Worm (Caenorhabditis elegans) whole organism, L2 larva: ENCODE results near the gene C25H3.7.
"Not testable (repeated sequence)": the region's sequence is repeated elsewhere in the genome, so short reads cannot be mapped to it uniquely, and the experiment has no call there.

Experiments used
- ama-1 ChIP-seq: fragments of 150-350 bp; optimal IDR thresholded peaks from 2 replicates; lab custom pipeline; 2018; ENCODE audit warnings: inconsistent platforms
- ceh-16 ChIP-seq: fragments of 150-350 bp; optimal IDR thresholded peaks from 2 replicates; lab custom pipeline; 2014; ENCODE audit warnings: missing biosample characterization, missing genetic modification characterization
- elt-3 ChIP-seq: sonication (generic microtip); optimal IDR thresholded peaks from 2 replicates; lab custom pipeline; 2017; ENCODE audit warnings: missing biosample characterization, missing genetic modification characterization
- fos-1 ChIP-seq: fragments of 150-350 bp; optimal IDR thresholded peaks from 2 replicates; lab custom pipeline; 2014; ENCODE audit warnings: missing biosample characterization, missing genetic modification characterization
- nhr-11 ChIP-seq: fragments of 150-350 bp; optimal IDR thresholded peaks from 2 replicates; lab custom pipeline; 2014; ENCODE audit warnings: missing biosample characterization, missing genetic modification characterization
- nhr-129 ChIP-seq: fragments of 150-350 bp; optimal IDR thresholded peaks from 2 replicates; lab custom pipeline; 2014; ENCODE audit warnings: missing biosample characterization, missing genetic modification characterization
- nhr-237 ChIP-seq: fragments of 150-350 bp; optimal IDR thresholded peaks from 2 replicates; lab custom pipeline; 2014; ENCODE audit warnings: missing biosample characterization, missing genetic modification characterization
- sem-4 ChIP-seq: fragments of 150-350 bp; optimal IDR thresholded peaks from 2 replicates; lab custom pipeline; 2014; ENCODE audit warnings: missing biosample characterization, missing genetic modification reagents, missing genetic modification characterization
- sma-9 ChIP-seq, 2 experiments: fragments of 150-350 bp in 1 of 2; sonication (generic microtip) in 1 of 2; optimal IDR thresholded peaks; 2 replicates each; lab custom pipeline; 2014 to 2016; ENCODE audit warnings: missing genetic modification characterization in 2 of 2, mild to moderate bottlenecking in 1 of 2, missing biosample characterization in 1 of 2, missing compliant biosample characterization in 1 of 2, missing genetic modification reagents in 1 of 2, moderate library complexity in 1 of 2
- snpc-4 ChIP-seq: fragments of 150-350 bp; optimal IDR thresholded peaks from 2 replicates; lab custom pipeline; 2014; ENCODE audit warnings: missing biosample characterization, missing genetic modification characterization
- unc-39 ChIP-seq: fragments of 150-350 bp; optimal IDR thresholded peaks from 2 replicates; lab custom pipeline; 2014; ENCODE audit warnings: missing biosample characterization, missing genetic modification characterization

C25H3.7 gene

DNA sequence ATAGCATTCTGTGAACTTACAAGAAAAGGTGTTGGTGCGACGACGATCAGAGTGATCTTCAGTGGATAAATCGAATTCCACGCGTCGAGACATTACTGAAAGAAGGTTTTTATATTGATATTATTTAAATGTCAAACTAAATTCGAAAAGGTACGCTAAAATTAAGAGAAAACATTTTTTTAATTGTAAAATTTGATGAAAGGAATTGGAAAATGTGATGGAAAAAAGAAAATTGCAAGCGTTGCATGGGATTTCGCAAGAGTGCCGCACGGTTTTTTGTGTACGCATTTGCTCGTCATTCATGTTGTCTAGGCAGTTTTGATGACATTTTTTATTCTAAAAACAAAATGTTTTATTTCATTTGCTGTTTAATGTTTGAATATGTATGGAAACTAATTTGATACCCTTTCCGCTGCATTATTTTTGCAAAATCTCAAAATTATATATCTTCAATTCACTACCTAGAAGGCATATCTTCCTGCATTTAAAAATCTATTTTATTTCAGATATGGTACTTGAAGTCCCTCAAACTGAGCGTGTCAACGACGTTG is 37.8 kb downstream of the C25H3.7 start, which contains the start of the genes F59E12.6 and npl-4.1:
F59E12.6 (minus strand) TSS at position 101 of the 551 bp plus-strand sequence.
npl-4.1 (plus strand) TSS at position 501 of the 551 bp plus-strand sequence.
- TF ChIP-seq nhr-237 (tag; lab: Kevin White, UChicago); nhr-11 (tag; lab: Kevin White, UChicago); unc-39: not testable (repeated sequence)

DNA sequence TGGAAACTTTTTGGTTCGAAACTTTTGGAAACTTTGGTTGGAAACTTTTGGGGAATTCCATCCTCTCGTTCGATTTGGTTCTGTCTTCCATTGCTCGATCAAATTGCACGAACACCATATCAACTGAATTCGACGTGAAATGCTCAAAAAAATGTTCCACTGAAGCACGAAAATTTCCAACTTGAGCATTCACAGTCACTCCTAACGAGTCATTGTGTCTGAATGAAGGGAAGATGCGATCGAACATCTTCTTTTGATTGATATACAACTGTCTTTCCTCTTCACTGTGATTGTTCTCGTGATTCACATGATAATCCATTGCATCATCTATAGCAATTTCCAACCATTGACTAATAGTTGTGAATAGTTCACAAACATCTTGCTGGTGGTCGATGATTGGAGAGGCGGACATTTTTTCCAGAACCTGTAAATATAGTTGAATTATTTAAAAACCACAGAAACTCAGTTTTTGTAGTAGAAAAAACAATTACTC is 40.4 kb downstream of the C25H3.7 start, which contains the start of gene F59E12.15:
F59E12.15 (minus strand) TSS at position 51 of the 493 bp plus-strand sequence.
- TF ChIP-seq nhr-129 = peak; percentile 93
- TF ChIP-seq sem-4 = no peak
- no peak for TF ChIP-seq ceh-16 (tag; lab: Kevin White, UChicago)

- TF ChIP-seq ama-1 (lab: Kevin White, UChicago); snpc-4; elt-3: not testable (repeated sequence)
Measured at ce11 chrII:5622383-5622939, 46.3 kb downstream of the C25H3.7 start, which contains the start of the genes eif-3.L and npl-4.2. TSS of gene eif-3.L (minus strand) at chrII:5622483. TSS of gene npl-4.2 (plus strand) at chrII:5622889.

DNA sequence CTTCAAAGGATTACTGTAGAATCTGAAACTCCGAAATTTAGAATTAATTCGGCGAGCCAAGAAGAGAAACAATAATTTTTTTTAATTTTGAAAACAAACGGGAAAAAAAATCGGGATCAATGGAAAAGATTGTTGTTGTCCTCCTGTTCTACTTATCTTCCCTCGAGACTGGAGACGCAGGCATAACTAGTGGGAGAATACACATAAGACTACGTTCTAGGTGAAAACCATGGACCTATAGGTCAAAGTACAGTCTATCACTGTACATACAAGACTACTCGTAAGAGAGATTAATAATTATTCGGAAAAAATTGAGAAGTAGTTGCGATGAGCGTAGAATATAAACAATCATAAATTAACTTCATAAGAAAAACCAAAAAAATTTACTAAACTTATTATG is 49.4 kb downstream of the C25H3.7 start, which contains the start of gene dhs-6:
dhs-6 (minus strand) TSS at position 22 of the 400 bp plus-strand sequence.
- peak; percentile 13 for TF ChIP-seq fos-1 (tag; lab: Kevin White, UChicago)
- peak; percentile 32 for TF ChIP-seq sma-9 (GFP tag; optimal IDR thresholded peaks at IDR 0.05; lab: Kevin White, UChicago)
- TF ChIP-seq sma-9 (tag; optimal IDR thresholded peaks at IDR 0.05; lab: Kevin White, UChicago) = no peak
- TF ChIP-seq ceh-16 (tag; lab: Kevin White, UChicago) = no peak
- TF ChIP-seq, all 48 proteins: peak for 2
